Worm (Caenorhabditis elegans) whole organism, L4 larva: Measurements from ENCODE around the gene clec-169.
A peak's percentile ranks its signal among the peaks of the same experiment; 100 is the strongest.

Experiments
- D1046.2 ChIP-seq: fragments of 200-800 bp; sonication (Bioruptor generic); IDR thresholded peaks from 2 replicates; pipeline ENCODE4 v1.3.6; 2022; ENCODE audit warnings: missing genetic modification characterization, missing compliant biosample characterization
- F44E2.7 ChIP-seq: fragments of 200-800 bp; sonication (Bioruptor generic); IDR thresholded peaks from 2 replicates; pipeline ENCODE4 v2.1.2; 2022; ENCODE audit warnings: missing genetic modification characterization, missing compliant biosample characterization
- aha-1 ChIP-seq: fragments of 150-350 bp; peaks from one replicate; lab custom pipeline; 2014; ENCODE audit warnings: missing biosample characterization, missing genetic modification characterization
- aly-2 ChIP-seq: sonication (generic microtip); optimal IDR thresholded peaks from 2 replicates; lab custom pipeline; 2018; ENCODE audit warnings: missing biosample characterization, missing genetic modification characterization
- ama-1 ChIP-seq: fragments of 150-350 bp; optimal IDR thresholded peaks from 2 replicates; lab custom pipeline; 2014; ENCODE audit warnings: inconsistent platforms, mixed read lengths
- ceh-20 ChIP-seq: fragments of 200-800 bp; sonication (Bioruptor generic); IDR thresholded peaks from 2 replicates; pipeline ENCODE4 v1.3.6; 2022; ENCODE audit warnings: missing genetic modification reagents, missing genetic modification characterization, missing compliant biosample characterization
- ceh-28 ChIP-seq: fragments of 150-350 bp; optimal IDR thresholded peaks from 2 replicates; lab custom pipeline; 2014; ENCODE audit warnings: missing biosample characterization, missing genetic modification reagents, missing genetic modification characterization
- ceh-82 ChIP-seq: sonication (generic microtip); optimal IDR thresholded peaks from 2 replicates; lab custom pipeline; 2017; ENCODE audit warnings: missing biosample characterization, missing genetic modification characterization
- daf-12 ChIP-seq: fragments of 150-350 bp; optimal IDR thresholded peaks from 2 replicates; lab custom pipeline; 2014; ENCODE audit warnings: missing biosample characterization, missing genetic modification reagents, missing genetic modification characterization
- dmd-8 ChIP-seq: fragments of 200-800 bp; sonication (Bioruptor generic); IDR thresholded peaks from 2 replicates; pipeline ENCODE4 v1.3.6; 2022; ENCODE audit warnings: missing genetic modification characterization, missing compliant biosample characterization
- dpl-1 ChIP-seq: fragments of 150-350 bp; optimal IDR thresholded peaks from 2 replicates; lab custom pipeline; 2014; ENCODE audit warnings: missing biosample characterization, missing genetic modification reagents, missing genetic modification characterization
- dve-1 ChIP-seq: sonication (generic microtip); optimal IDR thresholded peaks from 2 replicates; lab custom pipeline; 2017; ENCODE audit warnings: antibody characterized with exemption, mild to moderate bottlenecking, missing genetic modification characterization, missing compliant biosample characterization; ENCODE audit not compliant: insufficient read depth
- egl-27 ChIP-seq: sonication (generic microtip); optimal IDR thresholded peaks from 3 replicates; lab custom pipeline; 2017; ENCODE audit warnings: missing biosample characterization, missing genetic modification reagents, missing genetic modification characterization
- egl-43 ChIP-seq: fragments of 200-800 bp; sonication (Bioruptor generic); IDR thresholded peaks from 2 replicates; pipeline ENCODE4 v1.3.6; 2022; ENCODE audit warnings: missing genetic modification reagents, missing genetic modification characterization, missing compliant biosample characterization
- fos-1 ChIP-seq: fragments of 150-350 bp; optimal IDR thresholded peaks from 2 replicates; lab custom pipeline; 2014; ENCODE audit warnings: missing biosample characterization, missing genetic modification characterization
- hmg-1.1 ChIP-seq: fragments of 200-800 bp; sonication (Bioruptor generic); IDR thresholded peaks from 2 replicates; pipeline ENCODE4 v1.3.6; 2022; ENCODE audit warnings: missing genetic modification reagents, missing genetic modification characterization, missing compliant biosample characterization
- lin-1 ChIP-seq: fragments of 200-800 bp; sonication (Bioruptor generic); IDR thresholded peaks from 2 replicates; pipeline ENCODE4 v1.3.6; 2022; ENCODE audit warnings: missing genetic modification reagents, missing genetic modification characterization, missing compliant biosample characterization
- lir-3 ChIP-seq: sonication (generic microtip); optimal IDR thresholded peaks from 2 replicates; lab custom pipeline; 2016; ENCODE audit warnings: mild to moderate bottlenecking, missing genetic modification characterization, missing compliant biosample characterization
- lsy-2 ChIP-seq, 2 experiments: fragments of 150-350 bp in 1 of 2; sonication (generic microtip) in 1 of 2; optimal IDR thresholded peaks; 2 replicates each; lab custom pipeline; 2014 to 2017; ENCODE audit warnings: missing biosample characterization in 2 of 2, missing genetic modification characterization in 2 of 2
- madf-5 ChIP-seq, 2 experiments: fragments of 200-800 bp; sonication (Bioruptor generic); IDR thresholded peaks; 2 replicates each; pipeline ENCODE4 v1.3.6; 2022; ENCODE audit warnings: missing compliant biosample characterization in 2 of 2, missing genetic modification characterization in 2 of 2
- madf-9 ChIP-seq: fragments of 200-800 bp; sonication (Bioruptor generic); conservative IDR thresholded peaks from 2 replicates; pipeline ENCODE4 v1.3.6; 2022; ENCODE audit warnings: missing genetic modification reagents, missing genetic modification characterization, missing compliant biosample characterization
- mdt-29 ChIP-seq: fragments of 200-800 bp; sonication (Bioruptor generic); IDR thresholded peaks from 2 replicates; pipeline ENCODE4 v1.3.6; 2022; ENCODE audit warnings: missing genetic modification reagents, missing genetic modification characterization, missing compliant biosample characterization
- nhr-11 ChIP-seq: fragments of 150-350 bp; optimal IDR thresholded peaks from 2 replicates; lab custom pipeline; 2014; ENCODE audit warnings: missing biosample characterization, missing genetic modification characterization
- nhr-111 ChIP-seq: fragments of 200-800 bp; sonication (Bioruptor generic); optimal IDR thresholded peaks from 2 replicates; lab custom pipeline; 2018; ENCODE audit warnings: mild to moderate bottlenecking, missing genetic modification characterization, missing compliant biosample characterization
- nhr-237 ChIP-seq: sonication (generic microtip); optimal IDR thresholded peaks from 2 replicates; lab custom pipeline; 2017; ENCODE audit warnings: missing biosample characterization, missing genetic modification characterization
- nhr-28 ChIP-seq: fragments of 150-350 bp; optimal IDR thresholded peaks from 2 replicates; lab custom pipeline; 2014; ENCODE audit warnings: missing biosample characterization, missing genetic modification characterization
- nhr-48 ChIP-seq: sonication (generic microtip); optimal IDR thresholded peaks from 2 replicates; lab custom pipeline; 2016; ENCODE audit warnings: mild to moderate bottlenecking, missing genetic modification characterization, missing compliant biosample characterization
- nhr-6 ChIP-seq: fragments of 150-350 bp; optimal IDR thresholded peaks from 2 replicates; lab custom pipeline; 2014; ENCODE audit warnings: missing biosample characterization, missing genetic modification characterization
- pha-4 ChIP-seq, 2 experiments: fragments of 150-350 bp in 1 of 2; fragments of 200-800 bp in 1 of 2; sonication (Bioruptor generic) in 1 of 2; IDR thresholded peaks in 1 of 2; optimal IDR thresholded peaks in 1 of 2; 2 replicates each; pipeline versions ENCODE4 v1.3.6 to Lab custom; 2014 to 2022; ENCODE audit warnings: missing genetic modification characterization in 2 of 2, missing genetic modification reagents in 2 of 2, missing biosample characterization in 1 of 2, missing compliant biosample characterization in 1 of 2
- set-16 ChIP-seq: fragments of 200-800 bp; sonication (Bioruptor generic); IDR thresholded peaks from 2 replicates; pipeline ENCODE4 v1.3.6; 2022; ENCODE audit warnings: missing genetic modification reagents, missing genetic modification characterization, missing compliant biosample characterization
- snpc-1.2 ChIP-seq: fragments of 200-800 bp; sonication (Bioruptor generic); IDR thresholded peaks from 2 replicates; pipeline ENCODE4 v1.3.6; 2022; ENCODE audit warnings: missing genetic modification reagents, missing genetic modification characterization, missing compliant biosample characterization
- snpc-4 ChIP-seq: fragments of 150-350 bp; optimal IDR thresholded peaks from 2 replicates; lab custom pipeline; 2014; ENCODE audit warnings: missing biosample characterization, missing genetic modification characterization
- spr-1 ChIP-seq: sonication (generic microtip); optimal IDR thresholded peaks from 2 replicates; lab custom pipeline; 2016; ENCODE audit warnings: mild to moderate bottlenecking, missing genetic modification characterization, missing compliant biosample characterization
- tag-97 ChIP-seq: fragments of 200-800 bp; sonication (Bioruptor generic); IDR thresholded peaks from 2 replicates; pipeline ENCODE4 v1.3.6; 2022; ENCODE audit warnings: missing genetic modification characterization, missing compliant biosample characterization
- tra-1 ChIP-seq: fragments of 200-800 bp; sonication (Bioruptor generic); IDR thresholded peaks from 2 replicates; pipeline ENCODE4 v1.3.6; 2022; ENCODE audit warnings: missing genetic modification reagents, missing genetic modification characterization, missing compliant biosample characterization
- unc-130 ChIP-seq: sonication (generic microtip); optimal IDR thresholded peaks from 2 replicates; lab custom pipeline; 2016; ENCODE audit warnings: missing genetic modification reagents, missing genetic modification characterization, missing compliant biosample characterization
- unc-62 ChIP-seq, 3 experiments: fragments of 150-350 bp in 1 of 3; sonication (generic microtip); optimal IDR thresholded peaks in 2 of 3; peaks in 1 of 3; 1 replicate in 1 of 3; 2 replicates in 2 of 3; lab custom pipeline; 2014 to 2017; ENCODE audit warnings: missing biosample characterization in 3 of 3, missing genetic modification characterization in 3 of 3, missing genetic modification reagents in 3 of 3, missing genotype in 1 of 3
- zfp-2 ChIP-seq: sonication (generic microtip); optimal IDR thresholded peaks from 2 replicates; lab custom pipeline; 2016; ENCODE audit warnings: mild to moderate bottlenecking, missing genetic modification characterization, missing compliant biosample characterization
- zip-11 ChIP-seq: fragments of 200-800 bp; sonication (Bioruptor generic); IDR thresholded peaks from 2 replicates; pipeline ENCODE4 v1.3.6; 2022; ENCODE audit warnings: missing genetic modification characterization, missing compliant biosample characterization

Gene clec-169

DNA sequence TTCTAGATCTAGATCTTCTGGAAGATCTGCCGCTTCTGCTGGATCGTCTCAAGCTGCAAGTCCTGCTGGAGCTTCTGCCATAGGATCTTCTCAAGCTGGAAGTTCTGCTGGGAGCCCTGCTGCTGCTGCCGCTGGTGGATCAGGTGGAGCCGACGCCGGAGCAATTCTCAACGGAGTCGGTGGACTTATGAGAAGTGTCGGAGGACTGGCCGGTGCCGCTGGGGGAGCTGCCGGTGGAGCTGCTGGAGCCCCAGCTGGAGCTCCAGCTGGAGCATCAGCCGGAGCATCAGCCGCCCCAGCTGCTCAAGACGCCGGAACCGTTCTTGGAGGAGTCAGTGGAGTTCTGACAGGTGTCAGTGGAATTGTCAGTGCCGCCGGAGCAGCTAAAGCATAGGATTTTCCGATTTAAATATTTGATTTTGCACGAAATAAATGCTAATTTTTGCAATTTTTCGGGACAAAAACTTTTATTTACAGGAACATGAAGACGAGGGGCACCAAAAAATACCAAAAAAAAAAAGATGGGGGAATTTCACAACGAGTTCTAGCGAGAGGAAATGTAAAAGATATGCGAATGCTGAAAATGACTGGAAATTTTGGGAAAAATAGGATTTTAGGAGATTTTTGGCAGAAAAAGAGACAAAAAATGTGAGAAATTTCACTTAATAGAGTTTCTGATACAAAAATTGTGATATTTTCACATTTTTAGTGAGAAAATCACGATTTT, 28.5 kb upstream of the clec-169 start:
- no peak for TF ChIP-seq dve-1
- TF ChIP-seq mdt-29: no peak
- TF ChIP-seq set-16 (GFP tag; lab: Robert Waterston, UW): peak; percentile 99
- TF ChIP-seq zip-11: no peak
- no peak for TF ChIP-seq dpl-1
- TF ChIP-seq aha-1 (tag; lab: Kevin White, UChicago): peak; percentile 90
- no peak for TF ChIP-seq ceh-28 (tag; lab: Kevin White, UChicago)
- no peak for TF ChIP-seq ceh-20
- no peak for TF ChIP-seq snpc-4 (tag; lab: Kevin White, UChicago)
- no peak for TF ChIP-seq hmg-1.1 (GFP tag; lab: Robert Waterston, UW)
- no peak for TF ChIP-seq unc-130 (GFP tag; lab: Kevin White, UChicago)
- no peak for TF ChIP-seq nhr-237 (tag; lab: Kevin White, UChicago)
- no peak for TF ChIP-seq aly-2 (tag; lab: Kevin White, UChicago)
- TF ChIP-seq dmd-8 (GFP tag; lab: Robert Waterston, UW): no peak
- 0 out of 2 replicates have a peak, but pooled peaks have one; percentile 40 for TF ChIP-seq snpc-1.2 (GFP tag; lab: Robert Waterston, UW)
- no peak for TF ChIP-seq nhr-6
- no peak for TF ChIP-seq D1046.2 (GFP tag; lab: Robert Waterston, UW)
- TF ChIP-seq nhr-48 (tag; lab: Kevin White, UChicago): no peak
- no peak for TF ChIP-seq madf-9 (GFP tag; lab: Robert Waterston, UW)
- no peak for TF ChIP-seq lin-1
- no peak for TF ChIP-seq fos-1 (tag; lab: Kevin White, UChicago)
- no peak for TF ChIP-seq spr-1 (tag; lab: Kevin White, UChicago)
- no peak for TF ChIP-seq nhr-111 (GFP tag; lab: Kevin White, UChicago)
- TF ChIP-seq tag-97 (GFP tag; lab: Robert Waterston, UW): no peak
- TF ChIP-seq daf-12 (tag; lab: Kevin White, UChicago): no peak
- TF ChIP-seq F44E2.7: no peak
- TF ChIP-seq nhr-11 (tag; lab: Kevin White, UChicago): no peak
- TF ChIP-seq zfp-2 (tag; lab: Kevin White, UChicago): no peak
- no peak for TF ChIP-seq lsy-2 (tag; optimal IDR thresholded peaks at IDR 0.05; lab: Kevin White, UChicago)
- no peak for TF ChIP-seq unc-62 (GFP tag; optimal IDR thresholded peaks at IDR 0.05 in 1 of 2; lab: Kevin White, UChicago)
- TF ChIP-seq unc-62 (tag; optimal IDR thresholded peaks at IDR 0.05; lab: Kevin White, UChicago): no peak
- TF ChIP-seq pha-4 (GFP tag; IDR thresholded peaks at IDR 0.05; lab: Robert Waterston, UW): peak; percentile 69; the same call in 1 of the 2 replicates
- TF ChIP-seq pha-4 (tag; optimal IDR thresholded peaks at IDR 0.05; lab: Kevin White, UChicago): no peak
- no peak for TF ChIP-seq egl-27
- TF ChIP-seq ceh-82: no peak
- TF ChIP-seq madf-5 (GFP tag; IDR thresholded peaks at IDR 0.05; lab: Robert Waterston, UW): 0 out of 4 replicates have a peak, but pooled peaks of 1 of the 2 experiments have one; percentile 35
- TF ChIP-seq nhr-28 (tag; lab: Kevin White, UChicago): no peak
- no peak for TF ChIP-seq lir-3 (tag; lab: Kevin White, UChicago)
- TF ChIP-seq ama-1 (lab: Kevin White, UChicago): no peak
- TF ChIP-seq egl-43 (GFP tag; lab: Robert Waterston, UW): peak; percentile 63
- TF ChIP-seq, all 104 proteins: peak for 6

DNA sequence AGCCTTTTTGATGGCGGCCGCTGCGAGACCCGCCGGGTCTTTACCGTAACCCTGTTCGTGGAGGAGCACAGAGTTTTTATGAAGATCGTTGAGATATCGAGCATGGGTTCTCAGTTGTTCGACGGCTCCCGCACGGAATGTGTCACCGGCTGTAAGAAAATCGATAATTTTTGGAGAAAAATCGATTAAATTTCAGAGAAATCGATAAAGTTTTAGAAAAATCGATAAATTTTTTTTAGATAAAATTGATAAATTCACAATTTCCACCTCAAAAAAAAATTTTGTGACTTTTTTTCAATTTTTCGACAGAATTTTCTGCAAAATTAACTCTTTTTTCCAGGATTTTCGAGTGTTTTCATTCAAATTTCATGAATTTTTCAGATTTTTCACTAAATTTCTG, 26.3 kb upstream of the clec-169 start:
- TF ChIP-seq tra-1 (no peak), ceh-28 (tag; lab: Kevin White, UChicago) (peak; percentile 73)
- TF ChIP-seq, all 104 proteins: peak for 1
